Worm (Caenorhabditis elegans) whole organism, L3 larva: ENCODE measurements around the gene C06E2.9.

Experiments used
- R02D3.7 ChIP-seq: fragments of 150-350 bp; optimal IDR thresholded peaks from 2 replicates; lab custom pipeline; 2014; ENCODE audit warnings: missing biosample characterization, missing genetic modification characterization
- aly-2 ChIP-seq: fragments of 150-350 bp; optimal IDR thresholded peaks from 2 replicates; lab custom pipeline; 2014; ENCODE audit warnings: missing biosample characterization, missing genetic modification characterization
- ama-1 ChIP-seq: fragments of 150-350 bp; optimal IDR thresholded peaks from 2 replicates; lab custom pipeline; 2018
- ceh-82 ChIP-seq: fragments of 150-350 bp; optimal IDR thresholded peaks from 2 replicates; lab custom pipeline; 2014; ENCODE audit warnings: missing biosample characterization, missing genetic modification characterization
- ceh-9 ChIP-seq: sonication (generic microtip); optimal IDR thresholded peaks from 2 replicates; lab custom pipeline; 2018; ENCODE audit warnings: missing biosample characterization, missing genetic modification characterization
- daf-12 ChIP-seq: fragments of 150-350 bp; optimal IDR thresholded peaks from 2 replicates; lab custom pipeline; 2014; ENCODE audit warnings: missing biosample characterization, missing genetic modification reagents, missing genetic modification characterization
- egl-27 ChIP-seq: sonication (generic microtip); optimal IDR thresholded peaks from 4 replicates; lab custom pipeline; 2017; ENCODE audit warnings: missing biosample characterization, missing genetic modification reagents, missing genetic modification characterization
- egl-5 ChIP-seq: fragments of 150-350 bp; optimal IDR thresholded peaks from 2 replicates; lab custom pipeline; 2017; ENCODE audit warnings: missing biosample characterization, missing genetic modification reagents, missing genetic modification characterization, inconsistent platforms
- elt-1 ChIP-seq: fragments of 150-350 bp; optimal IDR thresholded peaks from 2 replicates; lab custom pipeline; 2014; ENCODE audit warnings: missing biosample characterization, missing genetic modification characterization
- elt-2 ChIP-seq: sonication (generic microtip); optimal IDR thresholded peaks from 2 replicates; lab custom pipeline; 2016; ENCODE audit warnings: missing genetic modification reagents, mild to moderate bottlenecking, missing genetic modification characterization, missing compliant biosample characterization
- fkh-10 ChIP-seq: sonication (generic microtip); optimal IDR thresholded peaks from 2 replicates; lab custom pipeline; 2017; ENCODE audit warnings: missing biosample characterization, missing genetic modification reagents, missing genetic modification characterization
- fkh-2 ChIP-seq: fragments of 150-350 bp; optimal IDR thresholded peaks from 2 replicates; lab custom pipeline; 2014; ENCODE audit warnings: missing biosample characterization, missing genetic modification reagents, missing genetic modification characterization
- fos-1 ChIP-seq: fragments of 150-350 bp; optimal IDR thresholded peaks from 2 replicates; lab custom pipeline; 2014; ENCODE audit warnings: missing biosample characterization, missing genetic modification characterization
- hmg-11 ChIP-seq: sonication (generic microtip); optimal IDR thresholded peaks from 2 replicates; lab custom pipeline; 2016; ENCODE audit warnings: missing genetic modification characterization, missing compliant biosample characterization
- jun-1 ChIP-seq: fragments of 150-350 bp; optimal IDR thresholded peaks from 2 replicates; lab custom pipeline; 2014; ENCODE audit warnings: missing biosample characterization, missing genetic modification reagents, missing genetic modification characterization
- lsy-12 ChIP-seq: sonication (generic microtip); optimal IDR thresholded peaks from 2 replicates; lab custom pipeline; 2016; ENCODE audit warnings: mild to moderate bottlenecking, missing genetic modification characterization, missing compliant biosample characterization
- mdl-1 ChIP-seq: fragments of 150-350 bp; optimal IDR thresholded peaks from 2 replicates; lab custom pipeline; 2014; ENCODE audit warnings: missing biosample characterization, missing genetic modification characterization
- nfya-1 ChIP-seq: sonication (generic microtip); optimal IDR thresholded peaks from 2 replicates; lab custom pipeline; 2017; ENCODE audit warnings: missing genetic modification characterization, mild to moderate bottlenecking, missing compliant biosample characterization, antibody characterized with exemption, moderate library complexity; ENCODE audit not compliant: insufficient read depth
- nhr-11 ChIP-seq: fragments of 150-350 bp; optimal IDR thresholded peaks from 2 replicates; lab custom pipeline; 2014; ENCODE audit warnings: missing biosample characterization, missing genetic modification characterization
- nhr-12 ChIP-seq: fragments of 150-350 bp; optimal IDR thresholded peaks from 2 replicates; lab custom pipeline; 2014; ENCODE audit warnings: missing biosample characterization, missing genetic modification characterization
- nhr-23 ChIP-seq: fragments of 150-350 bp; optimal IDR thresholded peaks from 2 replicates; lab custom pipeline; 2014; ENCODE audit warnings: missing biosample characterization, missing genetic modification reagents, missing genetic modification characterization
- nhr-237 ChIP-seq: fragments of 150-350 bp; optimal IDR thresholded peaks from 2 replicates; lab custom pipeline; 2014; ENCODE audit warnings: missing biosample characterization, missing genetic modification characterization
- nhr-25 ChIP-seq: sonication (generic microtip); optimal IDR thresholded peaks from 2 replicates; lab custom pipeline; 2017; ENCODE audit warnings: missing biosample characterization, missing genetic modification characterization
- nhr-28 ChIP-seq: fragments of 150-350 bp; optimal IDR thresholded peaks from 2 replicates; lab custom pipeline; 2014; ENCODE audit warnings: missing biosample characterization, missing genetic modification characterization
- nhr-43 ChIP-seq: sonication (generic microtip); optimal IDR thresholded peaks from 2 replicates; lab custom pipeline; 2016; ENCODE audit warnings: mild to moderate bottlenecking, missing genetic modification characterization, missing compliant biosample characterization; ENCODE audit not compliant: poor library complexity, severe bottlenecking
- nhr-67 ChIP-seq: fragments of 150-350 bp; optimal IDR thresholded peaks from 2 replicates; lab custom pipeline; 2014; ENCODE audit warnings: missing biosample characterization, missing genetic modification characterization
- nhr-76 ChIP-seq: fragments of 150-350 bp; sonication (generic microtip); optimal IDR thresholded peaks from 5 replicates; lab custom pipeline; 2014; ENCODE audit warnings: missing biosample characterization, missing genetic modification characterization
- nhr-77 ChIP-seq: fragments of 150-350 bp; optimal IDR thresholded peaks from 2 replicates; lab custom pipeline; 2014; ENCODE audit warnings: missing biosample characterization, missing genetic modification characterization
- pha-4 ChIP-seq: fragments of 150-350 bp; optimal IDR thresholded peaks from 2 replicates; lab custom pipeline; 2014; ENCODE audit warnings: missing biosample characterization, missing genetic modification reagents, missing genetic modification characterization
- pqm-1 ChIP-seq: fragments of 150-350 bp; optimal IDR thresholded peaks from 2 replicates; lab custom pipeline; 2017; ENCODE audit warnings: missing biosample characterization, missing genetic modification characterization, inconsistent platforms
- sea-2 ChIP-seq: fragments of 150-350 bp; sonication (generic microtip); optimal IDR thresholded peaks from 4 replicates; lab custom pipeline; 2014; ENCODE audit warnings: missing biosample characterization, missing genetic modification reagents, missing genetic modification characterization
- zag-1 ChIP-seq: fragments of 150-350 bp; optimal IDR thresholded peaks from 2 replicates; lab custom pipeline; 2014; ENCODE audit warnings: missing biosample characterization, missing genetic modification characterization
- ztf-11 ChIP-seq: fragments of 150-350 bp; optimal IDR thresholded peaks from 2 replicates; lab custom pipeline; 2014; ENCODE audit warnings: missing biosample characterization, missing genetic modification characterization

The C06E2.9 gene

DNA sequence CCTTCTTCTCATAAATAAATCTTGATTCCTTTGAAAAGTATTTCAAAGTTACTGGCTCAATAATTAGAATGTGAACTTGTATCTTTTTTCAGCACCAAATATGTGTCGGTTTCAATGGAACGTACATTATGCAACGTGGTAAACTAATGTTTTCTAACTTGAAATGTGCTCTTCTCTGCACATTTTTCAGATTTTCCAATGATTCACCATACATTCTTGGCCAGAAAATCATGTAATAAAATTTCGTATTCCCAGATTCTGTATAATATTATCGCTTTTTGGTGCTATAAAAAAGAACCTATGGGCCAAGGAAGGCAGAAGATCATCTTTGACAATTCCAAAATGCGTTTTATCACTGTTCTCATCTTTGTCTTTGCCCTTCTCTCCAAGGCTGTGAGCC lies at the start of gene C06E2.9:
Gene C06E2.9, plus strand, starts transcription at position 301 of the 400 bp plus-strand sequence.
- TF ChIP-seq hmg-11 (tag; lab: Kevin White, UChicago) (no peak), elt-1 (tag; lab: Kevin White, UChicago) (peak; percentile 9)

DNA sequence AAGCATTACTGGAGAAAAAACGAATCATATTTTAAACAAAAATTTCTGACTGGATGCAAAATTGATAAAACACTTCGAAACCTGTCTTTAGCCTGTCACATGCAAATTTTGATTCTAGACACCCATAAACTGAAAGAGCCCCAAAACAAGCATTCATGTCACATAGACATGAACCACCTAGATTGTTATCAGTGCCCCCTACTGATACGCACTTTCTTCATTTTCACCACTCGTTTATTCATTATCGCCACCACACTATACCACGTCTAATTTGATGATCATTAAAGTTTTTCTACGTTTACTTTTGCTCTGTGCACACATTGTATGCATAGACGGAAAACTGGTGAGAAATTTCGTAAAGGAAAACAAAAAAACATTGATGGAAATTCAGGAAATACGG lies 49.1 kb upstream of the C06E2.9 start, which contains the start of gene cnnm-2:
Gene cnnm-2, plus strand, starts transcription at position 190 of the 400 bp plus-strand sequence.
- TF ChIP-seq nhr-23 (tag; lab: Kevin White, UChicago) (no peak), elt-2 (tag; lab: Kevin White, UChicago) (peak; percentile 89), egl-27 (no peak), pha-4 (tag; lab: Kevin White, UChicago) (peak; percentile 15), nhr-237 (tag; lab: Kevin White, UChicago) (no peak), pqm-1 (tag; lab: Kevin White, UChicago) (peak; percentile 63)

DNA sequence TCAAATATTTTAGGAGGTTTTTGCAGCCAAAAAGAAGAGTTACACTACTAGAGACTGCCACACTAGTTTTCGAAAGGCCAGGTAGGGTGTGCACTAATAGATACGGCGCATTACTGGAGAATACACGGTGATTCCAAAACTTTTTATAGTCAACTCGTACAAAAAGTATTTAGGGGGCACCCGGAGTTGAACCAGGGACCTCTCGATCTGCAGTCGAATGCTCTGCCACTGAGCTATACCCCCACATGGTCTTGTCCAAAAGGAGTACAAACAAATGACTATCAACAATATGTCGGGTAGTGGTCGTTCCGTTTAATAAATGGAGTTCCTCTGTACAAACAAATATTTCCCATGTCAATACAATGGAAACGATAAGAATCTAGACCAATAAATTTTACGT lies 43.1 kb upstream of the C06E2.9 start:
- TF ChIP-seq nhr-77 (tag; lab: Kevin White, UChicago) (no peak), aly-2 (tag; lab: Kevin White, UChicago) (no peak), nhr-23 (tag; lab: Kevin White, UChicago) (no peak), fkh-2 (tag; lab: Kevin White, UChicago) (no peak), pha-4 (tag; lab: Kevin White, UChicago) (peak; percentile 43), nhr-28 (no peak), mdl-1 (no peak), nhr-12 (tag; lab: Kevin White, UChicago) (no peak), nhr-76 (tag; lab: Kevin White, UChicago) (no peak), nhr-67 (tag; lab: Kevin White, UChicago) (no peak), hmg-11 (tag; lab: Kevin White, UChicago) (no peak), ama-1 (lab: Kevin White, UChicago) (no peak), fkh-10 (no peak), ztf-11 (tag; lab: Kevin White, UChicago) (no peak), elt-2 (tag; lab: Kevin White, UChicago) (peak; percentile 47), R02D3.7 (no peak), nhr-11 (no peak), ceh-9 (tag; lab: Kevin White, UChicago) (no peak), zag-1 (tag; lab: Kevin White, UChicago) (no peak), ceh-82 (tag; lab: Kevin White, UChicago) (no peak), pqm-1 (tag; lab: Kevin White, UChicago) (peak; percentile 15), fos-1 (tag; lab: Kevin White, UChicago) (no peak), egl-5 (tag; lab: Kevin White, UChicago) (no peak), sea-2 (GFP tag; lab: Kevin White, UChicago) (no peak), lsy-12 (tag; lab: Kevin White, UChicago) (no peak), nfya-1 (no peak)

DNA sequence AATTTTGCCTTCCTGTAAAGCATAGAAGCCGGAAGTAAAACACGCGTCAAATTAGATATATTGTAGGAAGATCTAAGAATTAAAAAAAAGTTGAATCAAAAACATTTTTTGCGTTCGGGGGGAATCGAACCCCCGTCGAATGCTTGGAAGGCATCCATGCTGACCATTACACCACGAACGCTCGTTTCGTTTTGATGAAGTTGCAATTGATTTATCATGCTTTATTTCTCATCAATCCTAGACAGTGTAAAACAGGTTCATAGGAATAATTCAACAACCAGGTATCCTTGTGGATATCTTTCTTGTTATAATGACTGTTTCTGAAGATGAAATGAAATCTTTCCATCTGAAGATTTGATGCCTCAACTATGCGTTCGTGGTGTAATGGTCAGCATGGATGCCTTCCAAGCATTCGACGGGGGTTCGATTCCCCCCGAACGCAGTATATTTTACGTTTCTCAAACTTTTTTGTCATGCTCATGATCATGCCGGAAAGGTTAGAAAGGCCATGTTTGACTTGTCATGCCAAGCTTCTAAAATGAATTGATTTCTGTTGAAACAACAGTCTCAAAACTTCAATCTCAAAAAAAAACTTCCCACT lies 41.1 kb upstream of the C06E2.9 start:
- TF ChIP-seq daf-12 = no peak
- peak; percentile 52 for TF ChIP-seq nhr-43 (tag; lab: Kevin White, UChicago)
- peak; percentile 14 for TF ChIP-seq elt-2 (tag; lab: Kevin White, UChicago)
- TF ChIP-seq nhr-12 (tag; lab: Kevin White, UChicago) = no peak
- TF ChIP-seq fos-1 (tag; lab: Kevin White, UChicago) = no peak
- TF ChIP-seq nhr-25 (tag; lab: Kevin White, UChicago) = peak; percentile 22
- no peak for TF ChIP-seq nhr-28

DNA sequence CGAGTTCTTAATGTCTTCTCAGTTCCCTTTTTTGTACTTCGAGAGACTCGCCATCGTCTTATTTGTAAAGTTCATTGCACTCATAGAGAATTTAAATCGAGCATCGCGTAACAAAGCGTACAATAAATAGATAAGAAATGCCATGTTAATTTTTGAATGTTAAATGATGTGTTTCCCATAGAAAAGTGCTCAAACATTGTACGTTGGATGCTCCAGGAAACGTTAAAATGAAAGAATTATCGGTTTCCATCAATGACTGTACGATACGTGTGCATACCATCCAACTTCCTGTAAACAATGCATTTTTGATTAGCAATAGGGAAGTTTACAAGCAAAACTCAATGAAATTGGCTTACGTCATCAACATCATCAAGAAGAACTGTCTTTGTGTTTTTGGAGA lies 40.4 kb upstream of the C06E2.9 start:
- TF ChIP-seq pha-4 (tag; lab: Kevin White, UChicago) (peak; percentile 31), jun-1 (tag; lab: Kevin White, UChicago) (peak; percentile 42), pqm-1 (tag; lab: Kevin White, UChicago) (peak; percentile 71), daf-12 (no peak), nfya-1 (no peak), zag-1 (tag; lab: Kevin White, UChicago) (no peak), elt-2 (tag; lab: Kevin White, UChicago) (peak; percentile 87)
- TF ChIP-seq, all 47 proteins: peak for 4
